Worm (Caenorhabditis elegans): Measurements from ENCODE around the gene C50F4.9.

The C50F4.9 gene

DNA sequence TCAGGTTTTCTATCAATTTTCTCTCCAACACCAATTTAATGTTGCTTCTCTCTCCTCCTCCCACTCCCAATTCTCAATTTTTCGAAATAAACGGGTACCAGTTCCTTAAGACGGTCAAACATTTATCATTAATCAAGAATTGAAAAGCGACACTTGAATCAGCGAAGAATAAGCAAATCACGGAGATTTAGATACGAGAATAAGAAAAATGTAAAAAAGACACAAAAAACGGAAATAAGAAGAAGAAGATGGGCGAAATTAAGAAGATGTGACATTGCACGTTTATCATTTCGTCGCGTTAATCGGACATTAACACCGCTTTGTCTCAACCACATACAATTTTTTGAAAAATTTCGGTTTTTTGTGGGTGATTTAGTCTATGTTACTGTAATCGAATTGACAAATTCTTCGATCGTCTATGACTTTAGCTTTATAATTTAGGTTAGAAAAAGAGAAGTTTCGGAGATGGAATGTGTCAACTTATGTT, 19.5 kb downstream of the C50F4.9 start, which contains the start of gene haao-1:
TSS of gene haao-1 (plus strand) at position 437 of the 487 bp plus-strand sequence.
- TF ChIP-seq ztf-23 (GFP tag; IDR thresholded peaks at IDR 0.05) (no peak), klf-2 (GFP tag; conservative IDR thresholded peaks at IDR 0.05) (no peak), ref-1 (GFP tag; conservative IDR thresholded peaks at IDR 0.05) (no peak), cog-1 (tag; optimal IDR thresholded peaks at IDR 0.05) (no peak), med-1 (GFP tag; optimal IDR thresholded peaks at IDR 0.05; ENCODE audit: insufficient read depth) (no peak)

ce11 chrV:9503152-9503817, 20.7 kb downstream of the C50F4.9 start:
- TF ChIP-seq ref-1 (GFP tag; conservative IDR thresholded peaks at IDR 0.05) (peak; percentile 84), ztf-23 (GFP tag; IDR thresholded peaks at IDR 0.05) (peak; percentile 95), ztf-29 (GFP tag; IDR thresholded peaks at IDR 0.05) (peak; percentile 79; the same call in 1 of the 2 replicates), T22C8.4 (GFP tag; IDR thresholded peaks at IDR 0.05) (peak; percentile 95), med-1 (GFP tag; optimal IDR thresholded peaks at IDR 0.05; ENCODE audit: insufficient read depth) (peak; percentile 41), tab-1 (GFP tag; IDR thresholded peaks at IDR 0.05) (peak; percentile 94), cog-1 (tag; optimal IDR thresholded peaks at IDR 0.05) (peak; percentile 78), klf-2 (GFP tag; conservative IDR thresholded peaks at IDR 0.05) (peak; percentile 83), flt-1 (GFP tag; IDR thresholded peaks at IDR 0.05) (peak; percentile 97)

- no peak for TF ChIP-seq T22C8.4 (GFP tag; IDR thresholded peaks at IDR 0.05)
- TF ChIP-seq cog-1 (tag; optimal IDR thresholded peaks at IDR 0.05), result no peak
- TF ChIP-seq tab-1 (GFP tag; IDR thresholded peaks at IDR 0.05), result no peak
- TF ChIP-seq ztf-23 (GFP tag; IDR thresholded peaks at IDR 0.05), result no peak
- no peak for TF ChIP-seq klf-2 (GFP tag; conservative IDR thresholded peaks at IDR 0.05)
- TF ChIP-seq med-1 (GFP tag; optimal IDR thresholded peaks at IDR 0.05; ENCODE audit: insufficient read depth), result no peak
- no peak for TF ChIP-seq flt-1 (GFP tag; IDR thresholded peaks at IDR 0.05)
- TF ChIP-seq ztf-29 (GFP tag; IDR thresholded peaks at IDR 0.05), result no peak
- TF ChIP-seq ref-1 (GFP tag; conservative IDR thresholded peaks at IDR 0.05), result no peak
Observed at ce11 chrV:9500826-9501451, 23.1 kb downstream of the C50F4.9 start, which contains the start of gene swt-5. swt-5 (plus strand) TSS chrV:9501401.

ce11 chrV:9499295-9499694, 24.7 kb downstream of the C50F4.9 start:
- TF ChIP-seq ztf-23 (GFP tag; IDR thresholded peaks at IDR 0.05), result no peak
- no peak for TF ChIP-seq T22C8.4 (GFP tag; IDR thresholded peaks at IDR 0.05)
- no peak for TF ChIP-seq cog-1 (tag; optimal IDR thresholded peaks at IDR 0.05)
- no peak for TF ChIP-seq flt-1 (GFP tag; IDR thresholded peaks at IDR 0.05)
- TF ChIP-seq ref-1 (GFP tag; conservative IDR thresholded peaks at IDR 0.05), result no peak
- no peak for TF ChIP-seq ztf-29 (GFP tag; IDR thresholded peaks at IDR 0.05)
- TF ChIP-seq tab-1 (GFP tag; IDR thresholded peaks at IDR 0.05), result no peak
- TF ChIP-seq med-1 (GFP tag; optimal IDR thresholded peaks at IDR 0.05; ENCODE audit: insufficient read depth), result no peak
- TF ChIP-seq klf-2 (GFP tag; conservative IDR thresholded peaks at IDR 0.05), result no peak

DNA sequence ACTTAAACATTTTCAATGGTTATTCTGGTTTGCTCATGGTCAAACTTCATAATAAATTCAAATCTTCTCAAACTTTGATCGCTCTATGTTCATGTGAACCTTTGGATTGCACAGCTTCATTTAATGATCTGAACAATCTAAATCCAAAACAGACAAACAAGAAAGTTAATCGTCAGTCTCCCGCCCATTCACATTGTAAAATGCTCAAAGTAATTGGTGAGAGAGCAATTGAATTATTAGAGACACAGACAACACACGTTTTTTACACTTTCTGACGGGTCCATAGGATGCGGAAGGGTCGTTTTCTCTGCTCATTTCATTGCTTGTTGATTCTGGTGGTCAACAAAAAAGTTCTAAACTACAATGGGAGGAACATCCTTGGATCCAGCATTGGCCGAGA, 27.3 kb downstream of the C50F4.9 start, which contains the start of gene gsnl-1:
TSS of gene gsnl-1 (plus strand) at position 301 of the 400 bp plus-strand sequence.
- no peak for TF ChIP-seq T22C8.4 (GFP tag; IDR thresholded peaks at IDR 0.05)
- TF ChIP-seq flt-1 (GFP tag; IDR thresholded peaks at IDR 0.05), result no peak
- TF ChIP-seq klf-2 (GFP tag; conservative IDR thresholded peaks at IDR 0.05), result no peak
- TF ChIP-seq cog-1 (tag; optimal IDR thresholded peaks at IDR 0.05), result no peak
- no peak for TF ChIP-seq ref-1 (GFP tag; conservative IDR thresholded peaks at IDR 0.05)
- no peak for TF ChIP-seq med-1 (GFP tag; optimal IDR thresholded peaks at IDR 0.05; ENCODE audit: insufficient read depth)
- TF ChIP-seq ztf-23 (GFP tag; IDR thresholded peaks at IDR 0.05), result no peak
- TF ChIP-seq tab-1 (GFP tag; IDR thresholded peaks at IDR 0.05), result no peak
- TF ChIP-seq ztf-29 (GFP tag; IDR thresholded peaks at IDR 0.05), result no peak

- TF ChIP-seq tab-1 (GFP tag; IDR thresholded peaks at IDR 0.05) (no peak), ztf-23 (GFP tag; IDR thresholded peaks at IDR 0.05) (no peak), med-1 (GFP tag; optimal IDR thresholded peaks at IDR 0.05; ENCODE audit: insufficient read depth) (no peak), ref-1 (GFP tag; conservative IDR thresholded peaks at IDR 0.05) (no peak), flt-1 (GFP tag; IDR thresholded peaks at IDR 0.05) (no peak)
Observed at ce11 chrV:9492460-9492859, 31.5 kb downstream of the C50F4.9 start.

ce11 chrV:9491440-9492160, 32.4 kb downstream of the C50F4.9 start, which contains the start of gene K06A4.7:
K06A4.7 (minus strand) TSS chrV:9491490.
- TF ChIP-seq tab-1 (GFP tag; IDR thresholded peaks at IDR 0.05), result no peak
- no peak for TF ChIP-seq ztf-29 (GFP tag; IDR thresholded peaks at IDR 0.05)
- TF ChIP-seq klf-2 (GFP tag; conservative IDR thresholded peaks at IDR 0.05), result no peak
- TF ChIP-seq T22C8.4 (GFP tag; IDR thresholded peaks at IDR 0.05), result no peak
- TF ChIP-seq ref-1 (GFP tag; conservative IDR thresholded peaks at IDR 0.05), result no peak
- no peak for TF ChIP-seq flt-1 (GFP tag; IDR thresholded peaks at IDR 0.05)
- TF ChIP-seq cog-1 (tag; optimal IDR thresholded peaks at IDR 0.05), result no peak

DNA sequence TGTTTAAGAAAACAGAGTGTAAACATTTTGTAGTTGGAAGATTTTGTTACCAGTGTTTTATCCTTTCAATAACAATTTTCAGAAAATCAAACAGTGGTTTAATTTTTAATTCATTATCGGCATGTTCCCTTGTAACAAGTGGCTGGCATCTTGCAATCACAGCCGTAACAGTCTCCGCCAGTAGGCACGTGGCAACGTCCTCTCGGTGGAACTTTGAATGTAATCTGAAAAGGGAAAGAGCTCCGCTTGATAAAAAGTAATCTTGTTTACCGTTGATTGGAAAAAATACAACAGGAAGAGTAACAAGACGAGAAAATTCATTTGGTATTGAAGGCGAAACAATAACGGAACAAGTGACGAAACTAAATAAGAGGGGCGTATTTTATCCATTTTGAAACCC, 34.6 kb downstream of the C50F4.9 start, which contains the start of gene K06A4.10:
TSS of gene K06A4.10 (minus strand) at position 390 of the 400 bp plus-strand sequence.
- TF ChIP-seq ztf-23 (GFP tag; IDR thresholded peaks at IDR 0.05), result no peak
- no peak for TF ChIP-seq tab-1 (GFP tag; IDR thresholded peaks at IDR 0.05)
- no peak for TF ChIP-seq klf-2 (GFP tag; conservative IDR thresholded peaks at IDR 0.05)
- TF ChIP-seq T22C8.4 (GFP tag; IDR thresholded peaks at IDR 0.05), result no peak
- TF ChIP-seq ztf-29 (GFP tag; IDR thresholded peaks at IDR 0.05), result no peak
- TF ChIP-seq cog-1 (tag; optimal IDR thresholded peaks at IDR 0.05), result no peak

DNA sequence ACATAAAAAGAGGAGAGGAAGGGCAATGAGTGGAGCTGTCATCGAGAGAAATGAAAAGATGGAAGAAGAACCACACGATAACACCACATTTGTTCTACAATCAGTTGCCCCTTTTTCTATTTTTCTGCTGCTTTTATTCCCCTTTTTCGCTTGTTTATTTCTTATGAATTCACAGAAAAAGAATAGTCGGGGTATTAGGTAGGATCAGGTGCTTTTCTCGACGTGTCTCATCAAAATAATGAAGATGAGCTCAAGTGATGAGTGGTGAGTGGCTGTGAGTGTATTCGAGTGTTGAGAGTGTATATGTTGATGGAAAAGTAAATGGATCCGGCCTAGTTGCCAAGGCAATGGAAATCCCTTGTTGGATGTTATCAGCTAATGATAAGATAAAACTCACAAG, 38.5 kb downstream of the C50F4.9 start:
- TF ChIP-seq cog-1 (tag; optimal IDR thresholded peaks at IDR 0.05) (no peak), ztf-29 (GFP tag; IDR thresholded peaks at IDR 0.05) (no peak), ref-1 (GFP tag; conservative IDR thresholded peaks at IDR 0.05) (no peak), T22C8.4 (GFP tag; IDR thresholded peaks at IDR 0.05) (no peak), flt-1 (GFP tag; IDR thresholded peaks at IDR 0.05) (no peak), klf-2 (GFP tag; conservative IDR thresholded peaks at IDR 0.05) (no peak), med-1 (GFP tag; optimal IDR thresholded peaks at IDR 0.05; ENCODE audit: insufficient read depth) (no peak), tab-1 (GFP tag; IDR thresholded peaks at IDR 0.05) (no peak), ztf-23 (GFP tag; IDR thresholded peaks at IDR 0.05) (no peak)
